Worm (Caenorhabditis elegans) whole organism, dauer: ENCODE measurements around the gene pqn-80.

Source experiments
- unc-62 ChIP-seq: sonication (generic microtip); optimal IDR thresholded peaks from 2 replicates; lab custom pipeline; 2017; ENCODE audit warnings: missing biosample characterization, missing genetic modification reagents, missing genetic modification characterization

pqn-80 gene

ce11 chrIII:12673382-12673970 lies 47.1 kb downstream of the pqn-80 start, which contains the start of the genes taf-7.2 and elpc-2:
Gene taf-7.2 (minus strand): TSS chrIII:12673423.
Gene elpc-2 (plus strand): TSS chrIII:12673677.
- TF ChIP-seq unc-62 (GFP tag; lab: Kevin White, UChicago), result no peak

ce11 chrIII:12680266-12680665 lies 53.9 kb downstream of the pqn-80 start:
- TF ChIP-seq unc-62 (GFP tag; lab: Kevin White, UChicago), result no peak

DNA sequence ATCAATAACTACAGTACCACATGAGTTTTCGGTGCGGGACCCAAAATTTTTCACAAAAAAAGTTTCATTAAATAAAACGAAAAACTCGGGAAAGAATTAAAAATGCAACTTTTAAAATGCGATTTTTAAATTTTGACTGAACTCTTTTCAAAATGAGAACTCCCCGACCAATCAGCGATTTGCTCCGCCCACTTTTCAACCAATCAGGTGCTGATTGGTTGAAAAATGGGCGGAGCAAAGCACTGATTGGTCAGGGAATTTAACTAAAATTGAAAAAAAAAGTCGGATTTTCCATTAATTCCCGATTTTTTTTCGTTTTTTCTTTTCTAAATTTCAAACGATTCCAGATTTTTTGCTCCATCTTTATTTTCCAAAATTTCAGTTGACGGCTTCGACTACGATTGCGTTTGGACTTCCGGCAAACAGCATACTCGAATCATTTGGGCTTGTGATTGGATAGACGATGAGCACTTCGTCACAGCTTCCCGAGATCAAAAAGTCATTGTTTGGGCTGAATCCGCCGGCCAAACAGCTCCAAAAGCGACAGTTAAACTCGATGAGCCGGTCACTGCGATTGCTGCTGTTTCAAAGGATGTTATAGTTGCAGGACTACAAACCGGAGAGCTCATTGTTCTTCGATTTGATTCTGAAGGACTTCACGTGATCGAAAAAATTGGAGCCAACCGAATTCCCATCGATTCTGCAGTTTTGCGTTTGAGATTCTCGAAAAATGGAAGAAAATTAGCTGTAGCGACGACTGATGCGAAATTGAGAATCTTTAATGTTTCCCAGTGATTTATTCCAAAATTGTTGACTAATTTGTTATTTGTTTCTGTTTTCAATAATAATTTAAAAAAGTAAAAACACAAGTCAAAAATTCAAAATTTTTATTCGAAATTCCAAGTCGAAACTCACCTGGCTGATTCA lies 59.3 kb downstream of the pqn-80 start:
- no peak for TF ChIP-seq unc-62 (GFP tag; lab: Kevin White, UChicago)

DNA sequence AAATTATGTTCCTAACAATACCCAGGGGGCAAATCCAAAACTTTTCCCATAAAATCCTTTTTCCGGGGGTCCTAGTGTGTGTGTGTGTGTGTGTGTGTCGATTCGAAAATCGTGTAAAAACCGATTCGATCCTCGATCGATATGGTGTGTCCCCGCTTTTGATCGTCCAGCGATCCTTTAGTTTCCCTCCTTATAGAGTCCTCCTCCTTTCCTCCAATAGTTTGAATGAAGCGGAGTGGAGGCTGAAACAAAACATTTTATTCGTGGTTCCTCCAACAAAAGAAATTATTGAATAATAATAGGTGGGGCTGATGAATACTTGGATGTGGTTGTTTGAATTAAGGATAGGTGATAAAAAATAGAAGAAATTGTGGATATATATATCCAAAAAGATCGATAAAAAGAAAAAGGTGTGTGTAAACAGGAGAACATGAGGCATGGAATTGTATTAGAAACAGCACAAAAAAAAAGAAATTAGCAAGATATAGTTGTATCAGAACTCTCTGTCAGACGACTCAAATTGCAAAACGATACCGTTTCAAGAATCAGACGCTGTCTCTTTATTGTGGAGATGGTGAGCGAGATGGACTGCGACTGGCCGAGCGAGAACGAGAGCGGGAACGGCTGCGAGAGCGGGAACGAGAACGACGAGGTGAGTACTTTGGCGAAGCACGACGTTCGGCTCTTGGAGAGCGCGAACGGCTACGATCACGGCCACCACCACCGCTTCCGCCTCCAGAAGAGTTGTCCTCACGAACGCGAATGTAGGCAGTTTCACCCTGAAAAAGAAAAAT lies 60.3 kb downstream of the pqn-80 start:
- TF ChIP-seq unc-62 (GFP tag; lab: Kevin White, UChicago), result no peak

ce11 chrIII:12687382-12687781 lies 61.0 kb downstream of the pqn-80 start:
- no peak for TF ChIP-seq unc-62 (GFP tag; lab: Kevin White, UChicago)

DNA sequence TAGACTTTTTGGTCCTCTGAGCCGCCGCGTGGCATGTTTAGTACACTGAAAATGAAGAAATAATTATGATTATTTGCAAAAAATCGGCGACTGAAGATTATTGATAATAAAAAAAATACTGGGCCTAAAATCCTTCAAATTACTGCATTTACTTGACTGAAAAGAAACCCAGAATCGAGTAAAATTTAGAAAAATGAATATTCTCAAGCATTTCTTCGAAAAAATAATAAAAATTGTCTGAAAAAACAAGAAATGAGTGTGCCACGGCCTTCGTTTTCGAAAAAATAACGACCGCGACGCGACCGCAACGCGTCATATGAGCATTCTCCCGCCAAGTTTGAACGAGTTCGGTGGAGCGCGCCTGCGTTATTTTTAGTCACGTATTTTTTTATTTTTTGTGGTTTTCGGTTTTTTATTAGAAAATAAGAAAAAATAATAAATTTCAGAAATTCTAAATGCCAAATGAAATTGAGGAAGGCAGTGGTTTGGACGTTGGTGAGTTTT lies 61.6 kb downstream of the pqn-80 start, which contains the start of the genes rsp-3 and spin-4:
rsp-3 (minus strand) TSS at position 51 of the 504 bp plus-strand sequence.
spin-4 (plus strand) TSS at position 447 of the 504 bp plus-strand sequence.
- no peak for TF ChIP-seq unc-62 (GFP tag; lab: Kevin White, UChicago)

ce11 chrIII:12697591-12697990 lies 71.2 kb downstream of the pqn-80 start:
- no peak for TF ChIP-seq unc-62 (GFP tag; lab: Kevin White, UChicago)

ce11 chrIII:12699194-12699593 lies 72.8 kb downstream of the pqn-80 start, which contains the start of gene sas-1:
Gene sas-1 (plus strand): TSS chrIII:12699494.
- no peak for TF ChIP-seq unc-62 (GFP tag; lab: Kevin White, UChicago)
